Fruit fly (Drosophila melanogaster): Measurements from ENCODE around the gene chrb.

chrb gene

dm6 chr3L:11513405-11513804 is 26.1 kb downstream of the chrb start, which contains the start of gene CG7512:
Gene CG7512 (plus strand): TSS chr3L:11513705.
- TF ChIP-seq pan (optimal IDR thresholded peaks at IDR 0.05) (no peak), Dll (optimal IDR thresholded peaks at IDR 0.05) (no peak), usp (GFP tag; optimal IDR thresholded peaks at IDR 0.05) (no peak), CG8478 (optimal IDR thresholded peaks at IDR 0.05) (no peak), psq (optimal IDR thresholded peaks at IDR 0.05) (no peak), EcR (GFP tag; optimal IDR thresholded peaks at IDR 0.05) (no peak)

DNA sequence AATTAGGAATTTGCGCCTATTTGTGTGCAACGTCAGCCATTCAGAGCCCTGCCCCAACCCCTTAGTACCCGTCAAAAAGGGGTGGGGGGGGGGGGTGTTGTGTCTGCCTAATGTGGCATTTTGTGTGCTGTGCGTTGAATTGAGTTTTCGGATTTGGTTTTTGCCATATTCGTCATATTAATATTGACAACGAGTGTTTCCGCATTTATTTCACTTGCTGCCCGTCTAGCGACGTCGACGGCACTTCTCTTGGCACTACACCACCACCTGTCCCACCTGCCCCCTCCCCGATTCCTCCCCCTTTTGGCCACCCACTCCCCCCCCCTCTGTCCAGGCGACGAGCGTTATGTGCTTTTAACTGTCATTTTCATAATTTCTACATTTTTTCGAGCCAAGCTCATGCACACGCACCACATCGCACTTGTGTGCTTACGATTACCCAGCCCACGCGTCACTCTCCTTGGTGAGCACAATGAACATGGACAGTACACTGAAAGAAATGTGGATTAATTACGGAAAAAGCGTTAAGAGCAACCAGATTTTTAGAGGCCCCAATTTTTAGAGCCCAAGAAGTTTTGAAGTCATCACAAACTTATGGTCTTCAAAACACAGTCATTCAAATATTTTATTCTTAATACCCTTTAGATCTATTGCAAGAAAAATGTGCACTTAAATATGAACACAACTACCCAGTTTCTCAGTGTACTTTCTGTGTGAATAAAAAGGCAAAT is 28.2 kb downstream of the chrb start:
- TF ChIP-seq psq (optimal IDR thresholded peaks at IDR 0.05) = no peak
- no peak for TF ChIP-seq pan (optimal IDR thresholded peaks at IDR 0.05)
- no peak for TF ChIP-seq usp (GFP tag; optimal IDR thresholded peaks at IDR 0.05)
- TF ChIP-seq CG8478 (optimal IDR thresholded peaks at IDR 0.05) = no peak
- TF ChIP-seq EcR (GFP tag; optimal IDR thresholded peaks at IDR 0.05) = no peak
- no peak for TF ChIP-seq Dll (optimal IDR thresholded peaks at IDR 0.05)

DNA sequence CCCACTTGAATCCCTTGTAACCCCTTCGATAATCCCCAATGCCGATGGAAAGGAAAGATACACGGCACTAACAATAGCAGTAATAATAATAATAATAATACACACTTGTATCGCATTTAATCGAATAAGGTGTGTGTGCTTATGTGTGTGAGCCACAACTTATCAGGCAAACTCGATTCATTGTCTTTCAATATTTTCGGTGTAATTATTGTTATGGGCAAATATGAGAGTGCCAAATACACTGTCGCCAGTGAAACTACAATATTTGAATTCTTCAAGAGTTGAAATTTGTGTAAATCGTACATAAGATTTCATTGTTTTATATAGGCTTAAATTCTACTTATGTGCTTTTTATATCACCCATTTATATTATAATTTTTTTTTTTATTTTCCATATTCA is 28.9 kb downstream of the chrb start:
- TF ChIP-seq pan (optimal IDR thresholded peaks at IDR 0.05) (no peak), psq (optimal IDR thresholded peaks at IDR 0.05) (no peak), EcR (GFP tag; optimal IDR thresholded peaks at IDR 0.05) (no peak), usp (GFP tag; optimal IDR thresholded peaks at IDR 0.05) (no peak), Dll (optimal IDR thresholded peaks at IDR 0.05) (no peak), CG8478 (optimal IDR thresholded peaks at IDR 0.05) (no peak)

- no peak for TF ChIP-seq EcR (GFP tag; optimal IDR thresholded peaks at IDR 0.05)
- TF ChIP-seq CG8478 (optimal IDR thresholded peaks at IDR 0.05) = no peak
- no peak for TF ChIP-seq Dll (optimal IDR thresholded peaks at IDR 0.05)
- no peak for TF ChIP-seq pan (optimal IDR thresholded peaks at IDR 0.05)
Observed at dm6 chr3L:11522613-11523012, 35.3 kb downstream of the chrb start, which contains the start of the genes CG11714 and Fuca. Gene CG11714 (minus strand): TSS chr3L:11522713. Gene Fuca (minus strand): TSS chr3L:11522713.

- TF ChIP-seq psq (optimal IDR thresholded peaks at IDR 0.05) (no peak), EcR (GFP tag; optimal IDR thresholded peaks at IDR 0.05) (no peak), pan (optimal IDR thresholded peaks at IDR 0.05) (no peak), Dll (optimal IDR thresholded peaks at IDR 0.05) (no peak)
Observed at dm6 chr3L:11523286-11523685, 35.9 kb downstream of the chrb start.

DNA sequence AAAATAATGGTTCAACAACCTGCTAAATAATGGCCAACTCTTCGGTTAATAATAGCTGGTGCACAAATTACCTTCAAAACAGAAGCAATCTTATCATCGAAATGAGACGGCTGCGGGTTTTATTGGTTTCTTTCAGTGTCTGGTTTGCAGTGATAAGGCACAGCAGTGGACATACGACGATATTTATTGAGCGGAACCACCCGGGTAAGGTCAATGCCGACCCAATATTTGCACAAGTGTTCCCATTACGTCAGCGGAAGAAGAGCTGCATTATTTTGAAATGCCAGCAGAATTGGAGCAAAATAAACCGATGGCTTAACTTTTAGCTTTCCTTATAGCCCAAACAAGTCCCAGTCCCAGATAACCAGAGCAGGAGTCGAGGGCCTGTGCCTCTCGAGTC is 38.4 kb downstream of the chrb start:
- TF ChIP-seq CG8478 (optimal IDR thresholded peaks at IDR 0.05) = no peak
- no peak for TF ChIP-seq pan (optimal IDR thresholded peaks at IDR 0.05)
- TF ChIP-seq EcR (GFP tag; optimal IDR thresholded peaks at IDR 0.05) = no peak
- no peak for TF ChIP-seq psq (optimal IDR thresholded peaks at IDR 0.05)
- no peak for TF ChIP-seq Dll (optimal IDR thresholded peaks at IDR 0.05)
- no peak for TF ChIP-seq usp (GFP tag; optimal IDR thresholded peaks at IDR 0.05)

DNA sequence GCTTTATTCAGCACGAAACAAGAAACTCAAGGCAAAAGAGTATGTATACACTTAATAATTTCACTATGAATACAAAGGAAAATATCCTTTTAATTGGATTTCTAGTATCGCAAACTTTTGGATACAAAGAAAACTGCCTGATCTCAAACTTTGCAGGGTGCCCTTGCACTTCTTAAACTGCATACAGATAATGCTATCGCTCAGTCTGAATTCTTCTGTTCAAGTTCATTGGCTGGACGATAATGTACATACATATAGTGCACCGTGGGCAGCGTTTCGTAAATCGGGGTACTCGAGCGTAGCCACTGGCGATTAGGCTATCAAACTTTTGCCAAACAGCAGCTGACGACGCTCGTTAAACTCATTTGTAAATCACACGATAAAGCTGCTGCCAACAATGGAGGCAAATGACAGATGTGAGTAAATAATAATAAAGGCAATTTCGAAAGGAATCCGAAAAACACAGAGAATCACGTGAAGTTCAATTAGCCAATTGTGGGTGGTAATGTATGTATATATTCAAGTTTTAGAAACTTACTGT is 39.4 kb downstream of the chrb start:
- no peak for TF ChIP-seq usp (GFP tag; optimal IDR thresholded peaks at IDR 0.05)
- no peak for TF ChIP-seq pan (optimal IDR thresholded peaks at IDR 0.05)

DNA sequence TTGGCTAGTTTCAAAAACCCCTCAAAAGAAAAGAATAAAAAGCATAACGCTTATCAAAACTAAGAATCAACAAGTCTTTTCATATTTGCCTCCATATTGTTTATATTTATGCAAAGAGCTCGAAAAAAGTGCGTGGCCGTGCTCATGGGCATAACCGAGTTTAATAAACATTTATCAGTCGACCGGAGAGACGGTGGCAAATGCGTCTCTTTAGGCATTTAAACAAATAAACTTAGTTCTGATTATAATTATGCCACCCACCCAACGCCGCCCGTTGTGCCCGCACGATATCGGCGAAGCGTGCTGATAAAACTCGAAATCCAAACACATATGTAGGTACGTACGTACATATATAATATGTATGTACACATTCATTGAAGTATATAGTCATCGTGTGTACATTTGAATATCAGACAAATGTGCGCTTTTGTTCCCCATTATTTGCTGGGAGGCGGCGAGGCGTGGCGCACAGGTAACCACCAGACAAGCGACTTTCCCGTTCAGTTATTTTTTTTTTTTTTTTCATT is 41.1 kb downstream of the chrb start:
- TF ChIP-seq psq (optimal IDR thresholded peaks at IDR 0.05) (no peak), pan (optimal IDR thresholded peaks at IDR 0.05) (no peak), Dll (optimal IDR thresholded peaks at IDR 0.05) (no peak), usp (GFP tag; optimal IDR thresholded peaks at IDR 0.05) (no peak), EcR (GFP tag; optimal IDR thresholded peaks at IDR 0.05) (no peak), CG8478 (optimal IDR thresholded peaks at IDR 0.05) (no peak)

DNA sequence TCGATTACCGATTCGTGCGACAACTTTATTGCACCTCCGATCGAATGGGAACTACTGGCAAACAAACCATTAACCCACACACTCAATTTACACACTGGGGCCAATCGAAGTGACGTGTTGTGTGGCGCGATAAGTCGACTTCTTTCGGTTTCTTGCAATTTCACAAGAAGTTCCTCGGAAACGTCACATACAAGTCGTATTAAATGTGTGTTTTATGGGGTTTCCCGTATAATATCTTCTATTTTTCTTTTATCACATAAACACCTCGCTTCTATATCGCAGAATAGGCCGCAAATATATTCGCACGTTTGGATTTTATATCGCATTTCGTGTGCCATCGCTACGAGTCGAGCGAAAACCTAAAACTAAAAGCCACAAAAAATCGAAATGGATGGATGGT is 42.4 kb downstream of the chrb start:
- no peak for TF ChIP-seq EcR (GFP tag; optimal IDR thresholded peaks at IDR 0.05)
- TF ChIP-seq psq (optimal IDR thresholded peaks at IDR 0.05) = no peak
- TF ChIP-seq Dll (optimal IDR thresholded peaks at IDR 0.05) = no peak
- TF ChIP-seq pan (optimal IDR thresholded peaks at IDR 0.05) = no peak
- TF ChIP-seq usp (GFP tag; optimal IDR thresholded peaks at IDR 0.05) = no peak
- no peak for TF ChIP-seq CG8478 (optimal IDR thresholded peaks at IDR 0.05)

dm6 chr3L:11530370-11530769 is 43.0 kb downstream of the chrb start:
- TF ChIP-seq pan (optimal IDR thresholded peaks at IDR 0.05) = no peak
- no peak for TF ChIP-seq psq (optimal IDR thresholded peaks at IDR 0.05)
- TF ChIP-seq usp (GFP tag; optimal IDR thresholded peaks at IDR 0.05) = no peak
- no peak for TF ChIP-seq Dll (optimal IDR thresholded peaks at IDR 0.05)
- TF ChIP-seq EcR (GFP tag; optimal IDR thresholded peaks at IDR 0.05) = no peak
- no peak for TF ChIP-seq CG8478 (optimal IDR thresholded peaks at IDR 0.05)

DNA sequence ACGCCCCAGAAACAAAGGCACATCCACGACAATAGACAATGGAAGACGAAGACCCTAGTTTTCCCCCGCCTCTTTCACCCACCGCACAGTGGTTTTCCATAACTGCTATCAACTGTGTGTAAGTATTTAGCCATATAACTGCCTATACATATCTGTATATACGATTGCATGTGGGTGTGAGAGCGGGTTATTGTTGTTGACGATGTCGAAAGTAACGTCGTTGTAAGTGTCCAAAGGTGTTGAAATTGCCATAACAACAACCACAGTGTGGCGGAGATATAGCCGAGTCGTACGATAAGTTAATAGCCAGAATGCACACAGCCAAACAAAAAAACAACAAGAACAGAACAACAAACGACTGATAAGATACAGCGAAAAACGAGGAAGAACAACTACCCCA is 44.0 kb downstream of the chrb start:
- TF ChIP-seq EcR (GFP tag; optimal IDR thresholded peaks at IDR 0.05) = no peak

dm6 chr3L:11531994-11532732 is 44.8 kb downstream of the chrb start:
- no peak for TF ChIP-seq pan (optimal IDR thresholded peaks at IDR 0.05)

All from whole organism.